Worm (Caenorhabditis elegans) whole organism, young adult: ENCODE results near the gene C43H6.12.

Experiments
- T07F8.4 ChIP-seq: sonication (generic microtip); optimal IDR thresholded peaks from 2 replicates; lab custom pipeline; 2016; ENCODE audit warnings: mild to moderate bottlenecking, missing genetic modification characterization, moderate library complexity, missing compliant biosample characterization
- Y53F4B.3 ChIP-seq: fragments of 200-800 bp; sonication (Bioruptor generic); IDR thresholded peaks from 2 replicates; pipeline ENCODE4 v1.3.6; 2022; ENCODE audit warnings: missing genetic modification reagents, missing genetic modification characterization, missing compliant biosample characterization
- akir-1 ChIP-seq: fragments of 200-800 bp; sonication (Bioruptor generic); optimal IDR thresholded peaks from 2 replicates; lab custom pipeline; 2018; ENCODE audit warnings: mild to moderate bottlenecking, missing genetic modification characterization, moderate library complexity, missing compliant biosample characterization
- aptf-3 ChIP-seq: fragments of 200-800 bp; sonication (Bioruptor generic); IDR thresholded peaks from 2 replicates; pipeline ENCODE4 v1.3.6; 2022; ENCODE audit warnings: missing genetic modification characterization, missing compliant biosample characterization
- ceh-100 ChIP-seq: fragments of 200-800 bp; sonication (Bioruptor generic); IDR thresholded peaks from 2 replicates; pipeline ENCODE4 v1.3.6; 2022; ENCODE audit warnings: missing genetic modification reagents, missing genetic modification characterization, missing compliant biosample characterization
- dox-1 ChIP-seq: fragments of 200-800 bp; sonication (Bioruptor generic); IDR thresholded peaks from 2 replicates; pipeline ENCODE4 v1.3.6; 2022; ENCODE audit warnings: missing genetic modification reagents, missing genetic modification characterization, missing compliant biosample characterization
- fkh-3 ChIP-seq: sonication (generic microtip); optimal IDR thresholded peaks from 2 replicates; lab custom pipeline; 2016; ENCODE audit warnings: mild to moderate bottlenecking, missing genetic modification characterization, missing compliant biosample characterization
- hlh-26 ChIP-seq: fragments of 200-800 bp; sonication (Bioruptor generic); conservative IDR thresholded peaks from 2 replicates; pipeline ENCODE4 v1.3.6; 2022; ENCODE audit warnings: missing genetic modification reagents, missing genetic modification characterization, missing compliant biosample characterization
- madf-10 ChIP-seq: sonication (generic microtip); optimal IDR thresholded peaks from 2 replicates; lab custom pipeline; 2016; ENCODE audit warnings: mild to moderate bottlenecking, missing genetic modification characterization, missing compliant biosample characterization
- nhr-80 ChIP-seq: sonication (generic microtip); optimal IDR thresholded peaks from 2 replicates; lab custom pipeline; 2016; ENCODE audit warnings: missing genetic modification characterization, missing compliant biosample characterization
- sea-2 ChIP-seq: fragments of 200-800 bp; sonication (Bioruptor generic); IDR thresholded peaks from 2 replicates; pipeline ENCODE4 v1.3.6; 2022; ENCODE audit warnings: missing genetic modification characterization, missing compliant biosample characterization
- snpc-4 ChIP-seq, 5 experiments: fragments of 150-350 bp in 1 of 5; sonication (generic microtip) in 4 of 5; optimal IDR thresholded peaks; 2 replicates each; lab custom pipeline; 2014 to 2018; ENCODE audit warnings: missing genetic modification characterization in 5 of 5, missing biosample characterization in 3 of 5, antibody characterized with exemption in 2 of 5, mild to moderate bottlenecking in 2 of 5, missing compliant biosample characterization in 2 of 5, missing genotype in 2 of 5, moderate library complexity in 2 of 5, missing genetic modification reagents in 1 of 5
- unc-62 ChIP-seq: fragments of 150-350 bp; optimal IDR thresholded peaks from 2 replicates; lab custom pipeline; 2014; ENCODE audit warnings: missing biosample characterization, missing genetic modification reagents, missing genetic modification characterization
- ztf-25 ChIP-seq: fragments of 200-800 bp; sonication (Bioruptor generic); IDR thresholded peaks from 2 replicates; pipeline ENCODE4 v1.3.6; 2022; ENCODE audit warnings: missing genetic modification reagents, missing genetic modification characterization, missing compliant biosample characterization

- no peak for TF ChIP-seq snpc-4 (GFP tag; optimal IDR thresholded peaks at IDR 0.05; lab: Kevin White, UChicago)
- TF ChIP-seq snpc-4 (tag; optimal IDR thresholded peaks at IDR 0.05; lab: Kevin White, UChicago), result no peak
- TF ChIP-seq T07F8.4 (tag; lab: Kevin White, UChicago), result no peak
- TF ChIP-seq Y53F4B.3 (GFP tag; lab: Robert Waterston, UW), result no peak
- TF ChIP-seq fkh-3 (tag; lab: Kevin White, UChicago), result no peak
- TF ChIP-seq sea-2 (GFP tag; lab: Robert Waterston, UW), result no peak
- no peak for TF ChIP-seq ceh-100 (GFP tag; lab: Robert Waterston, UW)
- TF ChIP-seq madf-10 (tag; lab: Kevin White, UChicago), result no peak
- TF ChIP-seq nhr-80 (tag; lab: Kevin White, UChicago), result peak; percentile 96
- peak; percentile 58; the same call in 1 of the 2 replicates for TF ChIP-seq dox-1
- no peak for TF ChIP-seq hlh-26
- no peak for TF ChIP-seq ztf-25 (GFP tag; lab: Robert Waterston, UW)
- no peak for TF ChIP-seq aptf-3 (GFP tag; lab: Robert Waterston, UW)
- peak; percentile 76 for TF ChIP-seq unc-62
- no peak for TF ChIP-seq akir-1
Measured at ce11 chrX:2422123-2422522, 12.7 kb downstream of the C43H6.12 start.
